Worm (Caenorhabditis elegans) whole organism, late embryonic: Measurements from ENCODE around the gene rps-1.

Experiments used
- ahr-1 ChIP-seq: sonication (generic microtip); optimal IDR thresholded peaks from 2 replicates; lab custom pipeline; 2016; ENCODE audit warnings: missing genetic modification characterization, missing compliant biosample characterization
- elt-2 ChIP-seq: sonication (generic microtip); optimal IDR thresholded peaks from 2 replicates; lab custom pipeline; 2016; ENCODE audit warnings: missing genetic modification reagents, missing genetic modification characterization, missing compliant biosample characterization
- odd-2 ChIP-seq: sonication (generic microtip); optimal IDR thresholded peaks from 2 replicates; lab custom pipeline; 2017; ENCODE audit warnings: antibody characterized with exemption, mild to moderate bottlenecking, missing genetic modification characterization, missing compliant biosample characterization

ce11 chrIII:4428797-4429196 lies 46.9 kb upstream of the rps-1 start:
- TF ChIP-seq elt-2 (no peak), odd-2 (no peak), ahr-1 (no peak)
